Fruit fly (Drosophila melanogaster) whole organism, embryonic: ENCODE data around the gene CG9449.

ENCODE experiments used
- Adf1 ChIP-seq: fragments of 200-800 bp; sonication (Bioruptor generic); IDR thresholded peaks from 2 replicates; pipeline ENCODE4 v1.3.6; 2022; ENCODE audit warnings: missing biosample characterization, missing genetic modification characterization
- Awh ChIP-seq: fragments of 200-800 bp; sonication (Bioruptor generic); IDR thresholded peaks from 2 replicates; pipeline ENCODE4, ENCODE4 v1.3.6; 2022; ENCODE audit warnings: missing biosample characterization, missing genetic modification characterization
- B-H2 ChIP-seq: fragments of 200-800 bp; sonication (Bioruptor generic); optimal IDR thresholded peaks from 2 replicates; lab custom pipeline; 2018; ENCODE audit warnings: missing biosample characterization, mild to moderate bottlenecking, missing genetic modification characterization
- CG1024 ChIP-seq: fragments of 200-800 bp; sonication (Bioruptor generic); IDR thresholded peaks from 2 replicates; pipeline ENCODE4 v1.3.6; 2022; ENCODE audit warnings: missing biosample characterization, missing genetic modification characterization
- CG10267 ChIP-seq: fragments of 200-800 bp; sonication (Bioruptor generic); optimal IDR thresholded peaks from 2 replicates; lab custom pipeline; 2018; ENCODE audit warnings: missing biosample characterization, mild to moderate bottlenecking, missing genetic modification characterization, moderate library complexity
- CG10543 ChIP-seq: fragments of 200-800 bp; sonication (Bioruptor generic); optimal IDR thresholded peaks from 3 replicates; lab custom pipeline; 2017; ENCODE audit warnings: missing biosample characterization, mild to moderate bottlenecking, missing genetic modification characterization, moderate library complexity
- CG11398 ChIP-seq: fragments of 200-800 bp; sonication (Bioruptor generic); optimal IDR thresholded peaks from 2 replicates; lab custom pipeline; 2016; ENCODE audit warnings: missing biosample characterization, missing genetic modification characterization
- CG12769 ChIP-seq: fragments of 200-800 bp; sonication (Bioruptor generic); optimal IDR thresholded peaks from 2 replicates; lab custom pipeline; 2019; ENCODE audit warnings: missing biosample characterization, mild to moderate bottlenecking, missing genetic modification characterization, moderate library complexity
- CG14441 ChIP-seq: fragments of 200-800 bp; sonication (Bioruptor generic); IDR thresholded peaks from 2 replicates; pipeline ENCODE4 v1.3.6; 2022; ENCODE audit warnings: missing biosample characterization, missing genetic modification characterization
- CG17385 ChIP-seq: fragments of 200-800 bp; sonication (Bioruptor generic); optimal IDR thresholded peaks from 3 replicates; lab custom pipeline; 2018; ENCODE audit warnings: missing biosample characterization, mild to moderate bottlenecking, missing genetic modification characterization
- CG1832 ChIP-seq: fragments of 200-800 bp; sonication (Bioruptor generic); optimal IDR thresholded peaks from 2 replicates; lab custom pipeline; 2017; ENCODE audit warnings: missing biosample characterization, mild to moderate bottlenecking, missing genetic modification characterization, inconsistent platforms
- CG4820 ChIP-seq: fragments of 200-800 bp; sonication (Bioruptor generic); optimal IDR thresholded peaks from 3 replicates; lab custom pipeline; 2016; ENCODE audit warnings: missing biosample characterization, missing genetic modification characterization
- CG6254 ChIP-seq: fragments of 200-800 bp; sonication (Bioruptor generic); optimal IDR thresholded peaks from 3 replicates; lab custom pipeline; 2017; ENCODE audit warnings: mild to moderate bottlenecking, missing biosample characterization, missing genetic modification reagents, missing genetic modification characterization
- CG7786 ChIP-seq: fragments of 200-800 bp; sonication (Bioruptor generic); optimal IDR thresholded peaks from 2 replicates; lab custom pipeline; 2016; ENCODE audit warnings: missing biosample characterization, missing genetic modification characterization
- CG7987 ChIP-seq: fragments of 200-800 bp; sonication (Bioruptor generic); optimal IDR thresholded peaks from 2 replicates; lab custom pipeline; 2018; ENCODE audit warnings: missing biosample characterization, mild to moderate bottlenecking, missing genetic modification characterization, moderate library complexity
- CG8944 ChIP-seq: fragments of 200-800 bp; sonication (Bioruptor generic); optimal IDR thresholded peaks from 3 replicates; lab custom pipeline; 2016; ENCODE audit warnings: missing biosample characterization, missing genetic modification characterization
- CkIIα-i1 ChIP-seq: fragments of 200-800 bp; sonication (Bioruptor generic); IDR thresholded peaks from 2 replicates; pipeline ENCODE4 v1.3.6; 2022; ENCODE audit warnings: missing biosample characterization, missing genetic modification characterization
- CrebB ChIP-seq: fragments of 200-800 bp; sonication (Bioruptor generic); optimal IDR thresholded peaks from 3 replicates; lab custom pipeline; 2018; ENCODE audit warnings: missing biosample characterization, mild to moderate bottlenecking, missing genetic modification characterization
- Elba2 ChIP-seq: fragments of 200-800 bp; sonication (Bioruptor generic); optimal IDR thresholded peaks from 3 replicates; lab custom pipeline; 2016; ENCODE audit warnings: missing biosample characterization, missing genetic modification characterization
- GATAe ChIP-seq: fragments of 200-800 bp; sonication (Bioruptor generic); conservative IDR thresholded peaks from 2 replicates; pipeline ENCODE4 v1.3.6; 2022; ENCODE audit warnings: missing biosample characterization, missing genetic modification characterization
- Hey ChIP-seq: fragments of 200-800 bp; sonication (Bioruptor generic); optimal IDR thresholded peaks from 3 replicates; lab custom pipeline; 2018; ENCODE audit warnings: missing biosample characterization, mild to moderate bottlenecking, missing genetic modification characterization
- MESR4 ChIP-seq: fragments of 200-800 bp; sonication (Bioruptor generic); optimal IDR thresholded peaks from 2 replicates; lab custom pipeline; 2018; ENCODE audit warnings: missing biosample characterization, mild to moderate bottlenecking, missing genetic modification characterization, moderate library complexity
- MTF-1 ChIP-seq: fragments of 200-800 bp; sonication (Bioruptor generic); optimal IDR thresholded peaks from 2 replicates; lab custom pipeline; 2018; ENCODE audit warnings: missing biosample characterization, mild to moderate bottlenecking, missing genetic modification characterization, borderline replicate concordance
- Ravus ChIP-seq: fragments of 200-800 bp; sonication (Bioruptor generic); IDR thresholded peaks from 2 replicates; pipeline ENCODE4 v1.3.6; 2022; ENCODE audit warnings: missing biosample characterization, missing genetic modification characterization
- Rx ChIP-seq: fragments of 200-800 bp; sonication (Bioruptor generic); IDR thresholded peaks from 2 replicates; pipeline ENCODE4 v1.3.6; 2022; ENCODE audit warnings: missing biosample characterization, missing genetic modification characterization
- Spps ChIP-seq: fragments of 200-800 bp; sonication (Bioruptor generic); optimal IDR thresholded peaks from 2 replicates; lab custom pipeline; 2018; ENCODE audit warnings: missing biosample characterization, mild to moderate bottlenecking, missing genetic modification characterization
- Sry-β ChIP-seq: fragments of 200-800 bp; sonication (Bioruptor generic); optimal IDR thresholded peaks from 2 replicates; lab custom pipeline; 2018; ENCODE audit warnings: missing biosample characterization, mild to moderate bottlenecking, missing genetic modification characterization, moderate library complexity
- Ssrp ChIP-seq: fragments of 200-800 bp; sonication (Bioruptor generic); optimal IDR thresholded peaks from 2 replicates; lab custom pipeline; 2018; ENCODE audit warnings: missing biosample characterization, mild to moderate bottlenecking, missing genetic modification characterization, moderate library complexity
- Stat92E ChIP-seq, 3 experiments: fragments of >200 bp in 2 of 3; fragments of 200-800 bp in 1 of 3; sonication (Bioruptor generic) in 1 of 3; optimal IDR thresholded peaks; 2 replicates each; lab custom pipeline; 2017 to 2019; ENCODE audit warnings: missing biosample characterization in 3 of 3, missing genetic modification characterization in 3 of 3, mild to moderate bottlenecking in 1 of 3, moderate library complexity in 1 of 3
- Tbp ChIP-seq: fragments of >200 bp; optimal IDR thresholded peaks from 2 replicates; lab custom pipeline; 2018; ENCODE audit warnings: missing biosample characterization, missing genetic modification characterization
- aop ChIP-seq: fragments of 200-800 bp; sonication (Bioruptor generic); IDR thresholded peaks from 2 replicates; pipeline ENCODE4 v1.3.6; 2022; ENCODE audit warnings: missing biosample characterization, missing genetic modification characterization
- emc ChIP-seq: fragments of 200-800 bp; sonication (Bioruptor generic); optimal IDR thresholded peaks from 2 replicates; lab custom pipeline; 2016; ENCODE audit warnings: missing biosample characterization, missing genetic modification characterization
- esg ChIP-seq: fragments of 200-800 bp; sonication (Bioruptor generic); conservative IDR thresholded peaks from 2 replicates; pipeline ENCODE4 v1.3.6; 2022; ENCODE audit warnings: missing biosample characterization, missing genetic modification characterization
- eyg ChIP-seq: fragments of 200-800 bp; sonication (Bioruptor generic); optimal IDR thresholded peaks from 3 replicates; lab custom pipeline; 2016; ENCODE audit warnings: missing biosample characterization, missing genetic modification characterization
- fd3F ChIP-seq: fragments of 200-800 bp; sonication (Bioruptor generic); optimal IDR thresholded peaks from 2 replicates; lab custom pipeline; 2018; ENCODE audit warnings: missing biosample characterization, mild to moderate bottlenecking, missing genetic modification characterization, moderate library complexity
- gro ChIP-seq: fragments of 200-800 bp; sonication (Bioruptor generic); optimal IDR thresholded peaks from 2 replicates; lab custom pipeline; 2016; ENCODE audit warnings: missing biosample characterization, missing genetic modification characterization
- ham ChIP-seq: fragments of 200-800 bp; sonication (Bioruptor generic); IDR thresholded peaks from 2 replicates; pipeline ENCODE4 v1.3.6; 2022; ENCODE audit warnings: missing biosample characterization, missing genetic modification characterization
- jumu ChIP-seq: fragments of 200-800 bp; sonication (Bioruptor generic); optimal IDR thresholded peaks from 3 replicates; lab custom pipeline; 2016; ENCODE audit warnings: missing biosample characterization, missing genetic modification characterization
- lbe ChIP-seq: fragments of 200-800 bp; sonication (Bioruptor generic); optimal IDR thresholded peaks from 2 replicates; lab custom pipeline; 2016; ENCODE audit warnings: missing biosample characterization, mild to moderate bottlenecking, missing genetic modification characterization
- luna ChIP-seq: fragments of 200-800 bp; sonication (Bioruptor generic); optimal IDR thresholded peaks from 2 replicates; lab custom pipeline; 2016; ENCODE audit warnings: missing biosample characterization, missing genetic modification characterization
- mirr ChIP-seq: fragments of 200-800 bp; sonication (Bioruptor generic); optimal IDR thresholded peaks from 3 replicates; lab custom pipeline; 2018; ENCODE audit warnings: missing biosample characterization, mild to moderate bottlenecking, missing genetic modification characterization
- odd ChIP-seq: fragments of 200-800 bp; sonication (Bioruptor generic); optimal IDR thresholded peaks from 2 replicates; lab custom pipeline; 2017; ENCODE audit warnings: missing biosample characterization, mild to moderate bottlenecking, missing genetic modification characterization
- otp ChIP-seq: fragments of 200-800 bp; sonication (Bioruptor generic); IDR thresholded peaks from 3 replicates; pipeline ENCODE4, ENCODE4 v1.3.6; 2022; ENCODE audit warnings: missing biosample characterization, missing genetic modification characterization
- pnt ChIP-seq: fragments of 200-800 bp; sonication (Bioruptor generic); optimal IDR thresholded peaks from 3 replicates; lab custom pipeline; 2016; ENCODE audit warnings: missing biosample characterization, missing genetic modification characterization
- pros ChIP-seq: fragments of 200-800 bp; sonication (Bioruptor generic); optimal IDR thresholded peaks from 3 replicates; lab custom pipeline; 2019; ENCODE audit warnings: missing biosample characterization, mild to moderate bottlenecking, missing genetic modification characterization, moderate library complexity
- repo ChIP-seq: fragments of 200-800 bp; sonication (Bioruptor generic); optimal IDR thresholded peaks from 2 replicates; lab custom pipeline; 2016; ENCODE audit warnings: missing biosample characterization, missing genetic modification characterization
- ro ChIP-seq: fragments of 200-800 bp; sonication (Bioruptor generic); IDR thresholded peaks from 2 replicates; pipeline ENCODE4 v1.3.6; 2022; ENCODE audit warnings: missing biosample characterization, missing genetic modification characterization
- sens ChIP-seq: fragments of 200-800 bp; sonication (Bioruptor generic); peaks from one replicate; lab custom pipeline; 2016; ENCODE audit warnings: missing biosample characterization, missing genetic modification characterization
- sob ChIP-seq: fragments of 200-800 bp; sonication (Bioruptor generic); IDR thresholded peaks from 2 replicates; pipeline ENCODE4 v1.3.6; 2022; ENCODE audit warnings: missing biosample characterization, missing genetic modification characterization
- zen ChIP-seq: fragments of 200-800 bp; sonication (Bioruptor generic); optimal IDR thresholded peaks from 3 replicates; lab custom pipeline; 2018; ENCODE audit warnings: missing biosample characterization, mild to moderate bottlenecking, missing genetic modification characterization, moderate library complexity

Gene CG9449

DNA sequence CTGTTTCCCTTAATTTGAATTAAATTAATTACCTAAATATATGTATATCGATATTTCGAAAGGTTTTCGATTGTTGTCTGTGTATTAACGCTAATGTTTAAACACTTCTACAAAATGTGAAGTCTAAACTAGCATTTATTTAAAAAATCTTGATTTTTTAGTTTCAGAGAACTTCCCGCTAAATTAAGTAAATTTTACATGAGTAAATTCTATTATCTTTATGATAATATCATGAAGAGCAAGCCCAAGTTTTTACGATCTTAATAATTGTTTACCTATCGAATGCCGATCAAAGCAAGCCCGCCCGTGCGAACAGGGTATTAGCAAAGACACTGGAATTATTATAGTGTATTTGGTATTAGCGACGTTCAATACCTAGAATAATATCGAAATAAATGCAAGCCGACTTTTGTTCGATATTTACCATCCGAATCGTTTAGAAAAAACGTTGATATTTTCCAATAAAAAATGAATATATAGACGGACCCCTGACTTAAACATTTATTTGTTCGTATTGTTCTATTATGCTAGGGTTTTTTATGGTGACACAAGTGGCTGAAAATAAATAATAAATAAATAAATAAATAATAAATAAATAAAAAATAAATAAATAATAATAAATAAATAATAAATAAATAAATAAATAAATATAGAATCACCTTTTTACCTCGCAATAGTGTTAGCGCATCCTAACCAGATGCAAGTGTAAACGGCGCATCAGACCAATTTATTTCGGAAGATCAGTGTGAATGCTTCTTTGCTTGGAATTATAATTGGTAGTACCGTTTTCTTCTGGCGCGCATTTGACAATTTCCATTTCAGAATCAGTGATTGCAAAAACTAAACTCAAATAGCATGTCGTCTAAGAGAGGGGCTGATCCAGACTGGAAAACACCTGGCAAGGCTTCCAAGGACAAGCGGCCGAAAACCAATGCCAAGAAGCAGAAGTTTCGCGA is 50.9 kb downstream of the CG9449 start, which contains the start of the genes CG33062 and Chd3 (continued):
- TF ChIP-seq Ravus (GFP tag; lab: Robert Waterston, UW) (no peak), Sry-β (GFP tag; lab: Kevin White, UChicago) (no peak), ro (GFP tag; lab: Robert Waterston, UW) (no peak), CG6254 (GFP tag; lab: Kevin White, UChicago) (no peak), Adf1 (GFP tag; lab: Robert Waterston, UW) (no peak), Ssrp (tag; lab: Kevin White, UChicago) (no peak), CG8944 (GFP tag; lab: Kevin White, UChicago) (no peak), MESR4 (no peak), aop (GFP tag; lab: Robert Waterston, UW) (no peak), Awh (GFP tag; lab: Robert Waterston, UW) (no peak), CG1832 (GFP tag; lab: Kevin White, UChicago) (no peak), Tbp (GFP tag; lab: Kevin White, UChicago) (no peak), Rx (GFP tag; lab: Robert Waterston, UW) (no peak), CG7786 (GFP tag; lab: Kevin White, UChicago) (no peak), Stat92E (GFP tag; optimal IDR thresholded peaks at IDR 0.05; lab: Kevin White, UChicago) (no peak), CG11398 (GFP tag; lab: Kevin White, UChicago) (no peak), luna (GFP tag; lab: Kevin White, UChicago) (no peak), CG1024 (GFP tag; lab: Robert Waterston, UW) (peak; percentile 80), Spps (no peak), repo (GFP tag; lab: Kevin White, UChicago) (no peak), zen (tag; lab: Kevin White, UChicago) (peak; percentile 18), CG10267 (tag; lab: Kevin White, UChicago) (peak; percentile 11), pros (GFP tag; lab: Kevin White, UChicago) (no peak), mirr (GFP tag; lab: Kevin White, UChicago) (no peak), jumu (GFP tag; lab: Kevin White, UChicago) (peak; percentile 7), CG7987 (GFP tag; lab: Kevin White, UChicago) (no peak), CG10543 (GFP tag; lab: Kevin White, UChicago) (no peak), CG14441 (GFP tag; lab: Robert Waterston, UW) (0 out of 2 replicates have a peak, but pooled peaks have one; percentile 14), otp (GFP tag; lab: Robert Waterston, UW) (no peak), CG12769 (tag; lab: Kevin White, UChicago) (no peak), B-H2 (GFP tag; lab: Kevin White, UChicago) (no peak), Elba2 (GFP tag; lab: Kevin White, UChicago) (no peak), CG17385 (GFP tag; lab: Kevin White, UChicago) (peak; percentile 7), MTF-1 (GFP tag; lab: Kevin White, UChicago) (no peak), sob (no peak), Hey (tag; lab: Kevin White, UChicago) (no peak), gro (no peak), lbe (no peak), odd (GFP tag; lab: Kevin White, UChicago) (no peak), eyg (no peak), emc (GFP tag; lab: Kevin White, UChicago) (no peak), fd3F (GFP tag; lab: Kevin White, UChicago) (no peak), GATAe (no peak), pnt (GFP tag; lab: Kevin White, UChicago) (no peak), ham (GFP tag; lab: Robert Waterston, UW) (no peak), CrebB (tag; lab: Kevin White, UChicago) (no peak), CG4820 (no peak), CkIIα-i1 (GFP tag; lab: Robert Waterston, UW) (no peak), sens (GFP tag; lab: Kevin White, UChicago) (peak; percentile 72), esg (GFP tag; lab: Robert Waterston, UW) (0 out of 2 replicates have a peak, but pooled peaks have one; percentile 25)
